Fruit fly (Drosophila melanogaster) S2 (cell line): ENCODE measurements around the gene spn-E.

Source experiments
- CG8478 ChIP-seq: fragments of >200 bp; optimal IDR thresholded peaks from 2 replicates; lab custom pipeline; 2018
- CTCF ChIP-seq, 2 experiments: fragments of >200 bp; optimal IDR thresholded peaks; 2 replicates each; lab custom pipeline; 2018

- TF ChIP-seq CG8478 (lab: Kevin White, UChicago) = no peak
- TF ChIP-seq CTCF (optimal IDR thresholded peaks at IDR 0.05; lab: Kevin White, UChicago) = no peak
Measured at dm6 chr3R:15891188-15891820, 54.1 kb downstream of the spn-E start.
